Worm (Caenorhabditis elegans) whole organism, midembryonic: ENCODE data around the gene F56C4.2.

Source experiments
- T22C8.4 ChIP-seq: fragments of 200-800 bp; sonication (Bioruptor generic); IDR thresholded peaks from 2 replicates; pipeline ENCODE4 v1.3.6; 2022; ENCODE audit warnings: missing genetic modification characterization, missing compliant biosample characterization
- cog-1 ChIP-seq: sonication (generic microtip); optimal IDR thresholded peaks from 2 replicates; lab custom pipeline; 2016; ENCODE audit warnings: missing genetic modification characterization, missing compliant biosample characterization
- flt-1 ChIP-seq: fragments of 200-800 bp; sonication (Bioruptor generic); IDR thresholded peaks from 2 replicates; pipeline ENCODE4 v1.3.6; 2022; ENCODE audit warnings: missing genetic modification characterization, missing compliant biosample characterization
- ref-1 ChIP-seq: fragments of 200-800 bp; sonication (Bioruptor generic); conservative IDR thresholded peaks from 2 replicates; pipeline ENCODE4 v1.3.6; 2022; ENCODE audit warnings: missing genetic modification reagents, missing genetic modification characterization, missing compliant biosample characterization
- tab-1 ChIP-seq: fragments of 200-800 bp; sonication (Bioruptor generic); IDR thresholded peaks from 2 replicates; pipeline ENCODE4 v1.3.6; 2022; ENCODE audit warnings: missing genetic modification characterization, missing compliant biosample characterization
- ztf-23 ChIP-seq: fragments of 200-800 bp; sonication (Bioruptor generic); IDR thresholded peaks from 2 replicates; pipeline ENCODE4 v1.3.6; 2022; ENCODE audit warnings: missing genetic modification reagents, missing genetic modification characterization, missing compliant biosample characterization

DNA sequence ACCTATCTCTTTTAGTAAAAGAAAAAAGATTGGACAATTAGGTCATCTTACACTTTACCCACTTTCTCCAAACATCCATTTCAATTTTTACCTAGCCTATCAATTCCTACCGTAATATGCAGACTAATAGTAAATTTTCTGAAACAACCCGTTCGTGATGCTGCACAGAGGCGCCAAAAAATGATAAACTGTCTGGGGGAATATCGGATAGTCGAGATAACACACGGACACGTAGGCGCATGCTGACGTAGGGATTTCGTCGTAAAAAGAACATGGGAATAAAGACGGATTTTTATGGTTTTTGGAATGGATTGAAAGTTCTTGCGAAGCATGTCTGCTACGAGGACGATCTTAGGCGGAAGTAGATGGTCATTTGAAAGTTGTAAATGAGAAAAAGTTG lies 22.7 kb upstream of the F56C4.2 start:
- no peak for TF ChIP-seq ref-1
- no peak for TF ChIP-seq cog-1 (tag; lab: Kevin White, UChicago)
- no peak for TF ChIP-seq flt-1 (GFP tag; lab: Robert Waterston, UW)
- TF ChIP-seq tab-1 (GFP tag; lab: Robert Waterston, UW): no peak
- no peak for TF ChIP-seq ztf-23
- no peak for TF ChIP-seq T22C8.4 (GFP tag; lab: Robert Waterston, UW)
